Worm (Caenorhabditis elegans): Measurements from ENCODE around the gene C50E3.6.

Gene C50E3.6

ce11 chrV:7580378-7580777 lies 10.0 kb downstream of the C50E3.6 start, which contains the start of gene ets-6 (continued):
- TF ChIP-seq snu-23 (GFP tag; optimal IDR thresholded peaks at IDR 0.05): peak; percentile 74
- no peak for TF ChIP-seq hlh-17 (GFP tag; optimal IDR thresholded peaks at IDR 0.05; ENCODE audit: borderline replicate concordance)
- no peak for TF ChIP-seq fkh-8 (tag; optimal IDR thresholded peaks at IDR 0.05)
- peak; percentile 54 for TF ChIP-seq tbx-2 (tag; optimal IDR thresholded peaks at IDR 0.05)
- TF ChIP-seq C16A3.4 (tag; optimal IDR thresholded peaks at IDR 0.05): peak; percentile 27
- TF ChIP-seq dpl-1 (GFP tag; optimal IDR thresholded peaks at IDR 0.05): peak; percentile 39 to 65 (median 58)
- peak; percentile 58 to 79 for TF ChIP-seq lin-35 (GFP tag; optimal IDR thresholded peaks at IDR 0.05)
- no peak for TF ChIP-seq vab-15 (tag; optimal IDR thresholded peaks at IDR 0.05)
- TF ChIP-seq snpc-4 (tag; optimal IDR thresholded peaks at IDR 0.05): peak; percentile 21
- no peak for TF ChIP-seq tlp-1 (tag; optimal IDR thresholded peaks at IDR 0.05)
- no peak for TF ChIP-seq ceh-8 (GFP tag; optimal IDR thresholded peaks at IDR 0.05)
- no peak for TF ChIP-seq nhr-76 (tag; optimal IDR thresholded peaks at IDR 0.05)
- peak; percentile 66 to 77 for TF ChIP-seq lsy-2 (tag; optimal IDR thresholded peaks at IDR 0.05)
- TF ChIP-seq unc-30 (tag; optimal IDR thresholded peaks at IDR 0.05): no peak
- TF ChIP-seq efl-3 (GFP tag; optimal IDR thresholded peaks at IDR 0.05): no peak
- TF ChIP-seq hlh-4 (tag; optimal IDR thresholded peaks at IDR 0.05): no peak
- no peak for TF ChIP-seq egl-27 (tag; optimal IDR thresholded peaks at IDR 0.05)
- TF ChIP-seq fkh-4 (tag; optimal IDR thresholded peaks at IDR 0.05; ENCODE audit: borderline replicate concordance): no peak
- peak; percentile 62 for TF ChIP-seq swsn-7 (tag; optimal IDR thresholded peaks at IDR 0.05)
- TF ChIP-seq ets-5 (GFP tag; IDR thresholded peaks at IDR 0.05): no peak
- no peak for TF ChIP-seq lir-3 (tag; optimal IDR thresholded peaks at IDR 0.05; ENCODE audit: poor library complexity)
- TF ChIP-seq nhr-90 (tag; optimal IDR thresholded peaks at IDR 0.05; ENCODE audit: poor library complexity): peak; percentile 46
- peak; percentile 60 for TF ChIP-seq nhr-77 (tag; optimal IDR thresholded peaks at IDR 0.05)
- TF ChIP-seq nhr-11 (tag; optimal IDR thresholded peaks at IDR 0.05): no peak
- TF ChIP-seq sox-4 (tag; optimal IDR thresholded peaks at IDR 0.05): no peak
- TF ChIP-seq egl-13 (tag; optimal IDR thresholded peaks at IDR 0.05): no peak
- TF ChIP-seq zag-1 (tag; optimal IDR thresholded peaks at IDR 0.05): no peak
- no peak for TF ChIP-seq aly-2 (tag; optimal IDR thresholded peaks at IDR 0.05)
- peak; percentile 70 for TF ChIP-seq nhr-47 (tag; optimal IDR thresholded peaks at IDR 0.05)
- peak; percentile 2 for TF ChIP-seq lin-15B (tag; optimal IDR thresholded peaks at IDR 0.05)
- no peak for TF ChIP-seq sup-37 (GFP tag; optimal IDR thresholded peaks at IDR 0.05)
- peak; percentile 75 to 77 for TF ChIP-seq efl-1 (optimal IDR thresholded peaks at IDR 0.05)
- TF ChIP-seq efl-1 (GFP tag; optimal IDR thresholded peaks at IDR 0.05 in 1 of 2): peak; percentile 67 to 96
- TF ChIP-seq pqm-1 (tag; optimal IDR thresholded peaks at IDR 0.05): no peak
- TF ChIP-seq ama-1 (optimal IDR thresholded peaks at IDR 0.05): no peak
- TF ChIP-seq skn-1 (tag; optimal IDR thresholded peaks at IDR 0.05): peak; percentile 25
- peak; percentile 65 for TF ChIP-seq nhr-20 (tag; optimal IDR thresholded peaks at IDR 0.05)
- TF ChIP-seq Y116A8C.19 (tag; optimal IDR thresholded peaks at IDR 0.05; ENCODE audit: borderline replicate concordance): no peak
- no peak for TF ChIP-seq irx-1 (tag; optimal IDR thresholded peaks at IDR 0.05)
- no peak for TF ChIP-seq isw-1 (GFP tag; IDR thresholded peaks at IDR 0.05)
- no peak for TF ChIP-seq C04F5.9 (tag; optimal IDR thresholded peaks at IDR 0.05)
- peak; percentile 76 for TF ChIP-seq nhr-71 (tag; optimal IDR thresholded peaks at IDR 0.05)
- TF ChIP-seq nhr-12 (tag; optimal IDR thresholded peaks at IDR 0.05): no peak
- peak; percentile 25 for TF ChIP-seq lin-39 (tag; optimal IDR thresholded peaks at IDR 0.05)
- peak; percentile 43 for TF ChIP-seq unc-86 (tag; optimal IDR thresholded peaks at IDR 0.05)
- TF ChIP-seq alr-1 (tag; optimal IDR thresholded peaks at IDR 0.05; ENCODE audit: borderline replicate concordance): no peak
- peak; percentile 82 for TF ChIP-seq nhr-85 (tag)
- TF ChIP-seq unc-130 (tag; optimal IDR thresholded peaks at IDR 0.05): no peak
- no peak for TF ChIP-seq pag-3 (tag; optimal IDR thresholded peaks at IDR 0.05; ENCODE audit: borderline replicate concordance, insufficient read depth)
- no peak for TF ChIP-seq ces-1 (GFP tag; optimal IDR thresholded peaks at IDR 0.05)
- TF ChIP-seq mdl-1 (tag; optimal IDR thresholded peaks at IDR 0.05): no peak
